Worm (Caenorhabditis elegans): ENCODE measurements around the gene klc-1.

Gene klc-1

DNA sequence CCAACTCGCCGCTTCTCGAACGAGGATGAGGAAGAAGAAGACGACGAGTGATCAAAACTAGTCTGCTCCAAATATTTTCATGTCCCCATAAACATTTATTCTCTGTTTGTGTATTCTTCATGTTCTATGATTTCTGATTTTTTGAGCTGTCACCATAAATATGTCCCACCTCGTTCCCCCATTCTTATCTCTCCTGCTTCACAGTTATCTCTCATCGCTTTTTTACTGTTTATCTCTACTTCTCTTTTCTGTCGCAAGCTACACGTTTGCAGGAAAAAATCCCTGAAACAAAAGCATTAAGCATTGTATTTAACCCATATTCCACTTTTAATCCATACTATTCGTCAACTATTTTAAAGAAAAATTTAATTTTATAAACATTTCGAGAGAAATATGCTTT is 47.2 kb downstream of the klc-1 start:
- peak; percentile 45 for TF ChIP-seq nhr-80 (tag; optimal IDR thresholded peaks at IDR 0.05)
- TF ChIP-seq let-607 (tag; optimal IDR thresholded peaks at IDR 0.05): peak in 1 of 2 experiments; percentile 8
- TF ChIP-seq B0261.1 (tag; optimal IDR thresholded peaks at IDR 0.05): no peak
- TF ChIP-seq ama-1 (optimal IDR thresholded peaks at IDR 0.05): no peak
- peak in 1 of 2 experiments; percentile 44 for TF ChIP-seq ama-1 (GFP tag; optimal IDR thresholded peaks at IDR 0.05)
- TF ChIP-seq hmg-1.2 (GFP tag; IDR thresholded peaks at IDR 0.05): peak; percentile 29; the same call in 1 of the 2 replicates

DNA sequence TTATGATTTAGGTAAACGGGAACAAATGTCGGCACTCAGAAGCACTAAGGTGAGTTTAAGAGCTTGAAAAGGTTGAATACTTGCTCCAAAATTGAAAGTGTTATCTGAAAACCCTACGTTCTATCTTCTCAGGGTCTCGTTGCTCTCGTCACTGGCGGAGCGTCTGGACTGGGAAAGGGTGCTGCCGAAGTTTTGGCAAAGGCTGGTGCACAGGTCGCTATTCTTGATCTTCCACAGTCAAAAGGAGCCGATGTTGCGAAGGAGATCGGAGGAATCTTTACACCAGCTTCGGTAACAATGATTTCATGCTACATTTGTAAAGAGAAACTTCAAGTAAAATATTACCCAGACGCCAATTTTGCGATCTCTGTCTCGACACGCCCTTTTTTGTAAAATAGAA is 47.7 kb downstream of the klc-1 start, which contains the start of gene ard-1:
Gene ard-1 (plus strand): TSS at position 12 of the 400 bp plus-strand sequence.
- 0 out of 2 replicates have a peak, but pooled peaks have one; percentile 15 for TF ChIP-seq hsf-1 (GFP tag; IDR thresholded peaks at IDR 0.05)
- no peak for TF ChIP-seq lir-1 (GFP tag; conservative IDR thresholded peaks at IDR 0.05)
- TF ChIP-seq madf-3 (GFP tag; IDR thresholded peaks at IDR 0.05): 0 out of 2 replicates have a peak, but pooled peaks have one; percentile 32
- TF ChIP-seq madf-8 (GFP tag; conservative IDR thresholded peaks at IDR 0.05): no peak
- no peak for TF ChIP-seq Y95B8A.8 (GFP tag; IDR thresholded peaks at IDR 0.05)
- TF ChIP-seq B0336.3 (GFP tag; IDR thresholded peaks at IDR 0.05): 0 out of 2 replicates have a peak, but pooled peaks have one; percentile 39
- TF ChIP-seq xnd-1 (tag; optimal IDR thresholded peaks at IDR 0.05): peak; percentile 10
